Worm (Caenorhabditis elegans) whole organism, L1 larva: Measurements from ENCODE around the gene F13D12.3.
A peak's percentile ranks its signal among the peaks of the same experiment; 100 is the strongest.

Experiments used
- ets-5 ChIP-seq: fragments of 200-800 bp; sonication (Bioruptor generic); IDR thresholded peaks from 2 replicates; pipeline ENCODE4 v1.3.6; 2022; ENCODE audit warnings: missing genetic modification characterization, missing compliant biosample characterization
- isw-1 ChIP-seq: fragments of 200-800 bp; sonication (Bioruptor generic); IDR thresholded peaks from 2 replicates; pipeline ENCODE4 v1.3.6; 2022; ENCODE audit warnings: missing genetic modification characterization, missing compliant biosample characterization
- mdl-1 ChIP-seq, 2 experiments: fragments of 150-350 bp; optimal IDR thresholded peaks; 2 replicates each; lab custom pipeline; 2014 to 2017; ENCODE audit warnings: missing biosample characterization in 2 of 2, missing genetic modification characterization in 2 of 2, inconsistent platforms in 1 of 2
- nhr-11 ChIP-seq: fragments of 150-350 bp; optimal IDR thresholded peaks from 2 replicates; lab custom pipeline; 2014; ENCODE audit warnings: missing biosample characterization, missing genetic modification characterization
- nhr-71 ChIP-seq: sonication (generic microtip); optimal IDR thresholded peaks from 2 replicates; lab custom pipeline; 2016; ENCODE audit warnings: mild to moderate bottlenecking, missing genetic modification characterization, moderate library complexity, missing compliant biosample characterization
- skn-1 ChIP-seq: fragments of 150-350 bp; optimal IDR thresholded peaks from 2 replicates; lab custom pipeline; 2014; ENCODE audit warnings: missing biosample characterization, missing genetic modification characterization
- snpc-4 ChIP-seq: fragments of 150-350 bp; optimal IDR thresholded peaks from 2 replicates; lab custom pipeline; 2014; ENCODE audit warnings: missing biosample characterization, missing genetic modification characterization
- snu-23 ChIP-seq: sonication (generic microtip); optimal IDR thresholded peaks from 2 replicates; lab custom pipeline; 2016; ENCODE audit warnings: missing genetic modification characterization, missing compliant biosample characterization
- unc-62 ChIP-seq: fragments of 150-350 bp; optimal IDR thresholded peaks from 2 replicates; lab custom pipeline; 2014; ENCODE audit warnings: missing biosample characterization, missing genetic modification reagents, missing genetic modification characterization
- ztf-11 ChIP-seq, 2 experiments: sonication (generic microtip); optimal IDR thresholded peaks; 2 replicates each; lab custom pipeline; 2016 to 2017; ENCODE audit warnings: missing genetic modification characterization in 2 of 2, missing biosample characterization in 1 of 2, missing compliant biosample characterization in 1 of 2

DNA sequence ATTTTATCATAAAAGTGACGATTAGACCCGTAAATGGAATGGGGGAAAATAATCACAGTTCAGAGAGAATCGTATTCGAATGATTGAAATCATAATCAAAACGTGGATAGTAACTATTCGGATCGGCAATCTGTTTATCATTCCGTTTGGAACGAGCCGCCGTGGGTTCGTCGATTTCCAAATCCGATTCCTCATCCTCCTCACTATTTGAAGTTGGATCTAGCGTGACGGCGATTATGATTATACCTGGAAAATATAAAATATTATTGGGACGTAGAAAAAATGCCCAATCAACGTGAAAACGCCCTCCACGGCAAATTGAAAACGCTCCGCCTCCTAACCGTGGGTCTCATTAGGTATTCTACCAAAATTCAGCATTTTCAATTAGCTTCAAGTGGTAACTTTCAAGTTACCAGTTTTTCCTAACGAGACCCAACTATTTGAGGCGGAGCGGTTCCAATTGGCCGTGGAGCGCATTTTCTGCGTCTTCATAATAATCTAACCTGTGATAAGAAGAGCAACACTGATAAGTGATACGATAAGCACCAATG is 11.0 kb downstream of the F13D12.3 start:
- TF ChIP-seq ztf-11 (tag; optimal IDR thresholded peaks at IDR 0.05; lab: Kevin White, UChicago) = no peak
- no peak for TF ChIP-seq unc-62
- peak; percentile 58 for TF ChIP-seq nhr-71 (tag; lab: Kevin White, UChicago)
- no peak for TF ChIP-seq nhr-11
- TF ChIP-seq isw-1 (GFP tag; lab: Robert Waterston, UW) = no peak
- TF ChIP-seq snpc-4 (tag; lab: Kevin White, UChicago) = no peak
- TF ChIP-seq snu-23 = peak; percentile 63
- no peak for TF ChIP-seq skn-1
- no peak for TF ChIP-seq mdl-1 (tag; optimal IDR thresholded peaks at IDR 0.05; lab: Kevin White, UChicago)
- no peak for TF ChIP-seq ets-5 (GFP tag; lab: Robert Waterston, UW)
